Worm (Caenorhabditis elegans) whole organism, L1 larva: Measurements from ENCODE around the gene fip-4.

Source experiments
- C34B4.2 ChIP-seq: sonication (generic microtip); optimal IDR thresholded peaks from 2 replicates; lab custom pipeline; 2017; ENCODE audit warnings: mild to moderate bottlenecking, missing genetic modification characterization, missing compliant biosample characterization
- F16B12.6 ChIP-seq: fragments of 150-350 bp; optimal IDR thresholded peaks from 2 replicates; lab custom pipeline; 2014; ENCODE audit warnings: missing biosample characterization, missing genetic modification characterization
- Y116A8C.19 ChIP-seq: sonication (generic microtip); optimal IDR thresholded peaks from 2 replicates; lab custom pipeline; 2016; ENCODE audit warnings: missing compliant biosample characterization, missing genetic modification characterization, borderline replicate concordance
- aha-1 ChIP-seq: fragments of 150-350 bp; optimal IDR thresholded peaks from 2 replicates; lab custom pipeline; 2014; ENCODE audit warnings: missing biosample characterization, missing genetic modification characterization
- alr-1 ChIP-seq: fragments of 200-800 bp; sonication (Bioruptor generic); optimal IDR thresholded peaks from 2 replicates; lab custom pipeline; 2018; ENCODE audit warnings: borderline replicate concordance, mild to moderate bottlenecking, missing genetic modification characterization, missing compliant biosample characterization
- aly-2 ChIP-seq: fragments of 150-350 bp; optimal IDR thresholded peaks from 2 replicates; lab custom pipeline; 2014; ENCODE audit warnings: missing biosample characterization, missing genetic modification characterization
- ama-1 ChIP-seq: fragments of 150-350 bp; optimal IDR thresholded peaks from 2 replicates; lab custom pipeline; 2014
- blmp-1 ChIP-seq: fragments of 150-350 bp; optimal IDR thresholded peaks from 2 replicates; lab custom pipeline; 2014; ENCODE audit warnings: missing biosample characterization, missing genetic modification characterization
- ceh-63 ChIP-seq: fragments of 200-800 bp; sonication (Bioruptor generic); optimal IDR thresholded peaks from 2 replicates; lab custom pipeline; 2018; ENCODE audit warnings: mild to moderate bottlenecking, missing genetic modification characterization, missing compliant biosample characterization
- ceh-8 ChIP-seq: fragments of 200-800 bp; sonication (Bioruptor generic); optimal IDR thresholded peaks from 2 replicates; lab custom pipeline; 2018; ENCODE audit warnings: mild to moderate bottlenecking, missing genetic modification characterization, moderate library complexity, missing compliant biosample characterization
- ceh-88 ChIP-seq: fragments of 200-800 bp; sonication (Bioruptor generic); IDR thresholded peaks from 2 replicates; pipeline ENCODE4 v1.3.6; 2022; ENCODE audit warnings: missing genetic modification characterization, missing compliant biosample characterization
- ceh-90 ChIP-seq: sonication (generic microtip); optimal IDR thresholded peaks from 2 replicates; lab custom pipeline; 2016; ENCODE audit warnings: missing genetic modification characterization, missing compliant biosample characterization
- dsc-1 ChIP-seq: sonication (generic microtip); optimal IDR thresholded peaks from 2 replicates; lab custom pipeline; 2016; ENCODE audit warnings: mild to moderate bottlenecking, missing genetic modification characterization, missing compliant biosample characterization
- efl-1 ChIP-seq, 4 experiments: fragments of 150-350 bp; optimal IDR thresholded peaks in 3 of 4; peaks in 1 of 4; 1 replicate in 1 of 4; 2 replicates in 3 of 4; lab custom pipeline; 2014; ENCODE audit warnings: missing biosample characterization in 2 of 4, missing genetic modification characterization in 2 of 4, missing genetic modification reagents in 2 of 4
- elt-3 ChIP-seq, 6 experiments: fragments of 150-350 bp in 1 of 6; sonication (generic microtip); optimal IDR thresholded peaks; 2 replicates each; lab custom pipeline; 2017 to 2018; ENCODE audit warnings: missing biosample characterization in 6 of 6, missing genetic modification characterization in 6 of 6, inconsistent platforms in 1 of 6
- ets-5 ChIP-seq: fragments of 200-800 bp; sonication (Bioruptor generic); IDR thresholded peaks from 2 replicates; pipeline ENCODE4 v1.3.6; 2022; ENCODE audit warnings: missing genetic modification characterization, missing compliant biosample characterization
- fkh-10 ChIP-seq: sonication (generic microtip); optimal IDR thresholded peaks from 2 replicates; lab custom pipeline; 2017; ENCODE audit warnings: missing biosample characterization, missing genetic modification reagents, missing genetic modification characterization
- fkh-4 ChIP-seq: sonication (generic microtip); optimal IDR thresholded peaks from 2 replicates; lab custom pipeline; 2016; ENCODE audit warnings: missing compliant biosample characterization, missing genetic modification characterization, borderline replicate concordance
- fkh-8 ChIP-seq: sonication (generic microtip); optimal IDR thresholded peaks from 2 replicates; lab custom pipeline; 2016; ENCODE audit warnings: mild to moderate bottlenecking, missing genetic modification characterization, missing compliant biosample characterization
- fos-1 ChIP-seq: fragments of 150-350 bp; optimal IDR thresholded peaks from 2 replicates; lab custom pipeline; 2014; ENCODE audit warnings: missing biosample characterization, missing genetic modification characterization
- hlh-17 ChIP-seq: fragments of 200-800 bp; sonication (Bioruptor generic); optimal IDR thresholded peaks from 2 replicates; lab custom pipeline; 2018; ENCODE audit warnings: missing genetic modification characterization, mild to moderate bottlenecking, missing compliant biosample characterization, moderate library complexity, borderline replicate concordance
- hlh-4 ChIP-seq: sonication (generic microtip); optimal IDR thresholded peaks from 2 replicates; lab custom pipeline; 2016; ENCODE audit warnings: mild to moderate bottlenecking, missing genetic modification characterization, missing compliant biosample characterization
- hpl-2 ChIP-seq: fragments of 150-350 bp; optimal IDR thresholded peaks from 2 replicates; lab custom pipeline; 2014; ENCODE audit warnings: missing biosample characterization, missing genetic modification reagents, missing genetic modification characterization
- isw-1 ChIP-seq: fragments of 200-800 bp; sonication (Bioruptor generic); IDR thresholded peaks from 2 replicates; pipeline ENCODE4 v1.3.6; 2022; ENCODE audit warnings: missing genetic modification characterization, missing compliant biosample characterization
- jun-1 ChIP-seq: fragments of 150-350 bp; optimal IDR thresholded peaks from 2 replicates; lab custom pipeline; 2014; ENCODE audit warnings: missing biosample characterization, missing genetic modification reagents, missing genetic modification characterization
- lin-13 ChIP-seq: fragments of 150-350 bp; optimal IDR thresholded peaks from 2 replicates; lab custom pipeline; 2014; ENCODE audit warnings: missing biosample characterization, missing genetic modification reagents, missing genetic modification characterization
- lin-14 ChIP-seq: fragments of 200-800 bp; sonication (Bioruptor generic); optimal IDR thresholded peaks from 2 replicates; lab custom pipeline; 2018; ENCODE audit warnings: mild to moderate bottlenecking, missing genetic modification characterization, moderate library complexity, missing compliant biosample characterization
- lin-39 ChIP-seq: fragments of 150-350 bp; optimal IDR thresholded peaks from 2 replicates; lab custom pipeline; 2014; ENCODE audit warnings: missing biosample characterization, missing genetic modification reagents, missing genetic modification characterization
- lir-3 ChIP-seq: sonication (generic microtip); optimal IDR thresholded peaks from 2 replicates; lab custom pipeline; 2016; ENCODE audit warnings: mild to moderate bottlenecking, missing genetic modification characterization, moderate library complexity, missing compliant biosample characterization; ENCODE audit not compliant: poor library complexity
- mdl-1 ChIP-seq, 2 experiments: fragments of 150-350 bp; optimal IDR thresholded peaks; 2 replicates each; lab custom pipeline; 2014 to 2017; ENCODE audit warnings: missing biosample characterization in 2 of 2, missing genetic modification characterization in 2 of 2, inconsistent platforms in 1 of 2
- mef-2 ChIP-seq: fragments of 150-350 bp; optimal IDR thresholded peaks from 2 replicates; lab custom pipeline; 2014; ENCODE audit warnings: missing biosample characterization, missing genetic modification characterization
- mep-1 ChIP-seq: fragments of 150-350 bp; optimal IDR thresholded peaks from 2 replicates; lab custom pipeline; 2014; ENCODE audit warnings: missing biosample characterization, missing genetic modification characterization
- nhr-11 ChIP-seq: fragments of 150-350 bp; optimal IDR thresholded peaks from 2 replicates; lab custom pipeline; 2014; ENCODE audit warnings: missing biosample characterization, missing genetic modification characterization
- nhr-19 ChIP-seq: fragments of 200-800 bp; sonication (Bioruptor generic); conservative IDR thresholded peaks from 2 replicates; pipeline ENCODE4 v1.3.6; 2022; ENCODE audit warnings: missing genetic modification characterization, missing compliant biosample characterization
- nhr-237 ChIP-seq: fragments of 150-350 bp; optimal IDR thresholded peaks from 2 replicates; lab custom pipeline; 2014; ENCODE audit warnings: missing biosample characterization, missing genetic modification characterization
- nhr-71 ChIP-seq: sonication (generic microtip); optimal IDR thresholded peaks from 2 replicates; lab custom pipeline; 2016; ENCODE audit warnings: mild to moderate bottlenecking, missing genetic modification characterization, moderate library complexity, missing compliant biosample characterization
- nhr-85 ChIP-seq: sonication (generic microtip); peaks from one replicate; lab custom pipeline; 2016; ENCODE audit warnings: missing genetic modification characterization, inconsistent platforms, missing compliant biosample characterization
- nhr-90 ChIP-seq: sonication (generic microtip); optimal IDR thresholded peaks from 2 replicates; lab custom pipeline; 2016; ENCODE audit warnings: mild to moderate bottlenecking, missing genetic modification characterization, missing compliant biosample characterization; ENCODE audit not compliant: poor library complexity
- snu-23 ChIP-seq: sonication (generic microtip); optimal IDR thresholded peaks from 2 replicates; lab custom pipeline; 2016; ENCODE audit warnings: missing genetic modification characterization, missing compliant biosample characterization
- sup-37 ChIP-seq: fragments of 200-800 bp; sonication (Bioruptor generic); optimal IDR thresholded peaks from 2 replicates; lab custom pipeline; 2018; ENCODE audit warnings: mild to moderate bottlenecking, missing genetic modification characterization, missing compliant biosample characterization
- tlp-1 ChIP-seq: fragments of 150-350 bp; optimal IDR thresholded peaks from 2 replicates; lab custom pipeline; 2014; ENCODE audit warnings: missing biosample characterization, missing genetic modification characterization
- unc-130 ChIP-seq: fragments of 150-350 bp; optimal IDR thresholded peaks from 2 replicates; lab custom pipeline; 2017; ENCODE audit warnings: missing biosample characterization, missing genetic modification characterization, inconsistent platforms
- unc-30 ChIP-seq: sonication (generic microtip); optimal IDR thresholded peaks from 2 replicates; lab custom pipeline; 2017; ENCODE audit warnings: missing biosample characterization, missing genetic modification characterization
- unc-62 ChIP-seq: fragments of 150-350 bp; optimal IDR thresholded peaks from 2 replicates; lab custom pipeline; 2014; ENCODE audit warnings: missing biosample characterization, missing genetic modification reagents, missing genetic modification characterization
- unc-86 ChIP-seq: sonication (generic microtip); optimal IDR thresholded peaks from 2 replicates; lab custom pipeline; 2016; ENCODE audit warnings: missing genetic modification characterization, missing compliant biosample characterization
- zag-1 ChIP-seq: fragments of 150-350 bp; optimal IDR thresholded peaks from 2 replicates; lab custom pipeline; 2014; ENCODE audit warnings: missing biosample characterization, missing genetic modification characterization
- zip-4 ChIP-seq: fragments of 200-800 bp; sonication (Bioruptor generic); optimal IDR thresholded peaks from 2 replicates; lab custom pipeline; 2018; ENCODE audit warnings: mild to moderate bottlenecking, missing genetic modification characterization, moderate library complexity, missing compliant biosample characterization

The fip-4 gene

DNA sequence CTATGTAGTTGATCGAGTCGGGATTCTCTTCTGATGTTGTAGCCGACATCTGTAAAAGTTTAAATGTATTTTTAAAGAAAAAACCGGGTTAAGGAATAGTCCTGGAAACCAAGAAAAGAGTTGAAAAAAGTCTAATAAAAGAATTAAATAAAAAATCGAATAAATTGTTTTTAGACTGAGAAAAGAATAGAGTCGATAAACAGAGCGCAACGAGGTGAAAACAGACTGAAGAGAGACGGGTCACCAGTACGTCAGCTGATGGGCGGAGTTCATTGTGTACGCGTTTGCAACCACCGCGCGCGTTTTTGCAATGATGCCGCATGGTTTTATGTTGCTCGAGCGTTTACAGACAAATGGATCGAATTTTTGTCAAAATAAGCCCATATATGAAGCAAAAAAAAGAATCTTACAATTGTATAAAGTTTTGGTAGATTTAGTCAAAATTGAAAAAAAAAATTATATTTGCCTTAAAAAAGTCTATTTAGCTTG, 20.3 kb upstream of the fip-4 start, which contains the start of gene atg-18 (continued):
- TF ChIP-seq hpl-2 (GFP tag; lab: Kevin White, UChicago): peak; percentile 63
- no peak for TF ChIP-seq fkh-10 (GFP tag; lab: Kevin White, UChicago)
- TF ChIP-seq aha-1: peak; percentile 19
- no peak for TF ChIP-seq fkh-4 (tag; lab: Kevin White, UChicago)
- TF ChIP-seq fkh-8: peak; percentile 46
- no peak for TF ChIP-seq ceh-8 (GFP tag; lab: Kevin White, UChicago)
- no peak for TF ChIP-seq zip-4 (GFP tag; lab: Kevin White, UChicago)
- peak in 1 of 2 experiments; percentile 70 for TF ChIP-seq mdl-1 (tag; optimal IDR thresholded peaks at IDR 0.05; lab: Kevin White, UChicago)
- TF ChIP-seq jun-1: no peak
- TF ChIP-seq zag-1 (tag; lab: Kevin White, UChicago): no peak
- TF ChIP-seq snu-23: peak; percentile 81
- TF ChIP-seq lir-3 (tag; lab: Kevin White, UChicago): no peak
- no peak for TF ChIP-seq ets-5 (GFP tag; lab: Robert Waterston, UW)
- TF ChIP-seq ceh-88: no peak
- TF ChIP-seq ama-1 (lab: Kevin White, UChicago): no peak
- TF ChIP-seq unc-30 (tag; lab: Kevin White, UChicago): no peak
- peak; percentile 87 for TF ChIP-seq lin-14 (GFP tag; lab: Kevin White, UChicago)
- no peak for TF ChIP-seq aly-2
- peak; percentile 87 for TF ChIP-seq nhr-71
- no peak for TF ChIP-seq fos-1
- TF ChIP-seq unc-130 (tag; lab: Kevin White, UChicago): peak; percentile 58
- TF ChIP-seq unc-62 (GFP tag; lab: Kevin White, UChicago): no peak
- TF ChIP-seq unc-86 (tag; lab: Kevin White, UChicago): peak; percentile 43
- no peak for TF ChIP-seq ceh-90
- TF ChIP-seq lin-39: peak; percentile 26
- peak; percentile 23 for TF ChIP-seq F16B12.6
- TF ChIP-seq nhr-85: peak; percentile 93
- TF ChIP-seq hlh-17 (GFP tag; lab: Kevin White, UChicago): no peak
- TF ChIP-seq nhr-237 (tag; lab: Kevin White, UChicago): no peak
- no peak for TF ChIP-seq sup-37 (GFP tag; lab: Kevin White, UChicago)
- peak; percentile 4 for TF ChIP-seq mef-2 (tag; lab: Kevin White, UChicago)
- no peak for TF ChIP-seq ceh-63
- TF ChIP-seq elt-3 (tag; optimal IDR thresholded peaks at IDR 0.05; lab: Kevin White, UChicago): peak in 1 of 6 experiments; percentile 54
- no peak for TF ChIP-seq C34B4.2 (tag; lab: Kevin White, UChicago)
- TF ChIP-seq lin-13: peak; percentile 81
- peak; percentile 76 for TF ChIP-seq nhr-19

- TF ChIP-seq isw-1 (GFP tag; lab: Robert Waterston, UW) (no peak), tlp-1 (tag; lab: Kevin White, UChicago) (no peak), efl-1 (optimal IDR thresholded peaks at IDR 0.05; lab: Kevin White, UChicago) (no peak), efl-1 (GFP tag; optimal IDR thresholded peaks at IDR 0.05 in 1 of 2; lab: Kevin White, UChicago) (peak in 1 of 2 experiments; percentile 37), nhr-85 (peak; percentile 49), snu-23 (no peak), ama-1 (lab: Kevin White, UChicago) (peak; percentile 50), Y116A8C.19 (tag; lab: Kevin White, UChicago) (no peak), alr-1 (tag; lab: Kevin White, UChicago) (no peak), hlh-4 (tag; lab: Kevin White, UChicago) (no peak), mep-1 (tag; lab: Kevin White, UChicago) (no peak), F16B12.6 (no peak), blmp-1 (tag; lab: Kevin White, UChicago) (peak; percentile 21), nhr-11 (tag; lab: Kevin White, UChicago) (no peak), dsc-1 (tag; lab: Kevin White, UChicago) (no peak), nhr-90 (no peak)
Observed at ce11 chrV:8629029-8629428, 18.0 kb upstream of the fip-4 start, which contains the start of gene F41E6.12. Gene F41E6.12, minus strand, starts transcription at chrV:8629129.
